Fruit fly (Drosophila melanogaster) whole organism, embryonic: ENCODE data around the gene pkaap.
A peak's percentile ranks its signal among the peaks of the same experiment; 100 is the strongest.

Experiments used
- Ada2b ChIP-seq: fragments of 200-800 bp; sonication (Bioruptor generic); IDR thresholded peaks from 2 replicates; pipeline ENCODE4 v1.3.6; 2022; ENCODE audit warnings: missing biosample characterization, missing genetic modification characterization
- CG10565 ChIP-seq: fragments of 200-800 bp; sonication (Bioruptor generic); optimal IDR thresholded peaks from 3 replicates; lab custom pipeline; 2016; ENCODE audit warnings: missing biosample characterization, mild to moderate bottlenecking, missing genetic modification characterization
- CG10654 ChIP-seq: fragments of 200-800 bp; sonication (Bioruptor generic); optimal IDR thresholded peaks from 2 replicates; lab custom pipeline; 2016; ENCODE audit warnings: missing biosample characterization, missing genetic modification characterization
- CG10959 ChIP-seq: fragments of 200-800 bp; sonication (Bioruptor generic); IDR thresholded peaks from 2 replicates; pipeline ENCODE4 v1.3.6; 2022; ENCODE audit warnings: missing biosample characterization, missing genetic modification characterization
- CG14441 ChIP-seq: fragments of 200-800 bp; sonication (Bioruptor generic); IDR thresholded peaks from 2 replicates; pipeline ENCODE4 v1.3.6; 2022; ENCODE audit warnings: missing biosample characterization, missing genetic modification characterization
- CG16813 ChIP-seq: fragments of 200-800 bp; sonication (Bioruptor generic); IDR thresholded peaks from 3 replicates; pipeline ENCODE4 v1.3.6; 2022; ENCODE audit warnings: missing biosample characterization, missing genetic modification characterization; ENCODE audit not compliant: partially characterized antibody
- CG2116 ChIP-seq: fragments of 200-800 bp; sonication (Bioruptor generic); optimal IDR thresholded peaks from 3 replicates; lab custom pipeline; 2018; ENCODE audit warnings: missing biosample characterization, mild to moderate bottlenecking, missing genetic modification characterization
- CG30403 ChIP-seq: fragments of 200-800 bp; sonication (Bioruptor generic); optimal IDR thresholded peaks from 3 replicates; lab custom pipeline; 2016; ENCODE audit warnings: missing biosample characterization, missing genetic modification characterization
- CG31441 ChIP-seq: fragments of 200-800 bp; sonication (Bioruptor generic); IDR thresholded peaks from 2 replicates; pipeline ENCODE4 v1.3.6; 2022; ENCODE audit warnings: missing biosample characterization, missing genetic modification characterization
- CG3163 ChIP-seq: fragments of 200-800 bp; sonication (Bioruptor generic); optimal IDR thresholded peaks from 3 replicates; lab custom pipeline; 2016; ENCODE audit warnings: missing biosample characterization, missing genetic modification characterization
- CG34422 ChIP-seq: fragments of 200-800 bp; sonication (Bioruptor generic); IDR thresholded peaks from 3 replicates; pipeline ENCODE4 v1.3.6; 2022; ENCODE audit warnings: missing biosample characterization, missing genetic modification characterization
- CG3726 ChIP-seq: fragments of 200-800 bp; sonication (Bioruptor generic); IDR thresholded peaks from 3 replicates; pipeline ENCODE4, ENCODE4 v1.3.6; 2022; ENCODE audit warnings: missing biosample characterization, missing genetic modification characterization
- CG42726 ChIP-seq: fragments of 200-800 bp; sonication (Bioruptor generic); IDR thresholded peaks from 2 replicates; pipeline ENCODE4 v1.3.6; 2022; ENCODE audit warnings: missing biosample characterization, missing genetic modification characterization; ENCODE audit not compliant: partially characterized antibody
- CG4282 ChIP-seq: fragments of 200-800 bp; sonication (Bioruptor generic); optimal IDR thresholded peaks from 2 replicates; lab custom pipeline; 2016; ENCODE audit warnings: missing biosample characterization, missing genetic modification characterization
- CG6272 ChIP-seq: fragments of 200-800 bp; sonication (Bioruptor generic); IDR thresholded peaks from 2 replicates; pipeline ENCODE4 v1.3.6; 2022; ENCODE audit warnings: missing biosample characterization, missing genetic modification characterization
- CG7928 ChIP-seq: fragments of 200-800 bp; sonication (Bioruptor generic); optimal IDR thresholded peaks from 2 replicates; lab custom pipeline; 2017; ENCODE audit warnings: missing biosample characterization, mild to moderate bottlenecking, missing genetic modification characterization
- CG8281 ChIP-seq: fragments of 200-800 bp; sonication (Bioruptor generic); optimal IDR thresholded peaks from 2 replicates; lab custom pipeline; 2018; ENCODE audit warnings: missing biosample characterization, mild to moderate bottlenecking, missing genetic modification characterization, moderate library complexity
- CG8765 ChIP-seq: fragments of 200-800 bp; sonication (Bioruptor generic); IDR thresholded peaks from 2 replicates; pipeline ENCODE4 v1.3.6; 2022; ENCODE audit warnings: missing biosample characterization, missing genetic modification characterization
- CG9215 ChIP-seq: fragments of 200-800 bp; sonication (Bioruptor generic); IDR thresholded peaks from 2 replicates; pipeline ENCODE4 v1.3.6; 2022; ENCODE audit warnings: missing biosample characterization, missing genetic modification characterization
- CG9437 ChIP-seq: fragments of 200-800 bp; sonication (Bioruptor generic); optimal IDR thresholded peaks from 2 replicates; lab custom pipeline; 2018; ENCODE audit warnings: missing biosample characterization, mild to moderate bottlenecking, missing genetic modification characterization
- CG9609 ChIP-seq: fragments of 200-800 bp; sonication (Bioruptor generic); optimal IDR thresholded peaks from 3 replicates; lab custom pipeline; 2016; ENCODE audit warnings: missing biosample characterization, missing genetic modification characterization
- CG9876 ChIP-seq: fragments of 200-800 bp; sonication (Bioruptor generic); optimal IDR thresholded peaks from 2 replicates; lab custom pipeline; 2016; ENCODE audit warnings: missing biosample characterization, missing genetic modification characterization
- CHES-1-like ChIP-seq: fragments of 200-800 bp; sonication (Bioruptor generic); optimal IDR thresholded peaks from 2 replicates; lab custom pipeline; 2016; ENCODE audit warnings: missing biosample characterization, missing genetic modification characterization
- Drgx ChIP-seq: fragments of 200-800 bp; sonication (Bioruptor generic); IDR thresholded peaks from 2 replicates; pipeline ENCODE4 v1.3.6; 2022; ENCODE audit warnings: missing biosample characterization, missing genetic modification characterization
- Ets65A ChIP-seq: fragments of 200-800 bp; sonication (Bioruptor generic); peaks from one replicate; lab custom pipeline; 2016; ENCODE audit warnings: missing biosample characterization, missing genetic modification characterization
- Gug ChIP-seq: fragments of 200-800 bp; sonication (Bioruptor generic); IDR thresholded peaks from 4 replicates; pipeline ENCODE4 v1.3.6; 2022; ENCODE audit warnings: missing biosample characterization, missing genetic modification characterization
- Hsf ChIP-seq: fragments of 200-800 bp; sonication (Bioruptor generic); optimal IDR thresholded peaks from 3 replicates; lab custom pipeline; 2016; ENCODE audit warnings: missing biosample characterization, missing genetic modification characterization
- Max ChIP-seq: fragments of 200-800 bp; sonication (Bioruptor generic); optimal IDR thresholded peaks from 2 replicates; lab custom pipeline; 2016; ENCODE audit warnings: missing biosample characterization, mild to moderate bottlenecking, missing genetic modification characterization
- Mes4 ChIP-seq: fragments of 200-800 bp; sonication (Bioruptor generic); optimal IDR thresholded peaks from 2 replicates; lab custom pipeline; 2016; ENCODE audit warnings: missing biosample characterization, missing genetic modification characterization
- Oaz ChIP-seq: fragments of 200-800 bp; sonication (Bioruptor generic); IDR thresholded peaks from 2 replicates; pipeline ENCODE4 v1.3.6; 2022; ENCODE audit warnings: missing biosample characterization, missing genetic modification characterization
- Opbp ChIP-seq: fragments of 200-800 bp; sonication (Bioruptor generic); IDR thresholded peaks from 3 replicates; pipeline ENCODE4 v1.3.6; 2022; ENCODE audit warnings: missing biosample characterization, missing genetic modification characterization; ENCODE audit not compliant: partially characterized antibody
- Six4 ChIP-seq: fragments of 200-800 bp; sonication (Bioruptor generic); optimal IDR thresholded peaks from 2 replicates; lab custom pipeline; 2016; ENCODE audit warnings: missing biosample characterization, missing genetic modification characterization
- Stat92E ChIP-seq, 3 experiments: fragments of >200 bp in 2 of 3; fragments of 200-800 bp in 1 of 3; sonication (Bioruptor generic) in 1 of 3; optimal IDR thresholded peaks; 2 replicates each; lab custom pipeline; 2017 to 2019; ENCODE audit warnings: missing biosample characterization in 3 of 3, missing genetic modification characterization in 3 of 3, mild to moderate bottlenecking in 1 of 3, moderate library complexity in 1 of 3
- aop ChIP-seq: fragments of 200-800 bp; sonication (Bioruptor generic); IDR thresholded peaks from 2 replicates; pipeline ENCODE4 v1.3.6; 2022; ENCODE audit warnings: missing biosample characterization, missing genetic modification characterization
- ase ChIP-seq: fragments of 200-800 bp; sonication (Bioruptor generic); IDR thresholded peaks from 3 replicates; pipeline ENCODE4 v1.3.6; 2022; ENCODE audit warnings: missing biosample characterization, missing genetic modification characterization
- ci ChIP-seq: fragments of 200-800 bp; sonication (Bioruptor generic); IDR thresholded peaks from 3 replicates; pipeline ENCODE4 v1.3.6; 2022; ENCODE audit warnings: missing biosample characterization, missing genetic modification characterization
- gce ChIP-seq: fragments of 200-800 bp; sonication (Bioruptor generic); IDR thresholded peaks from 3 replicates; pipeline ENCODE4 v1.3.6; 2022; ENCODE audit warnings: missing biosample characterization, missing genetic modification characterization
- gcm ChIP-seq: fragments of 200-800 bp; sonication (Bioruptor generic); optimal IDR thresholded peaks from 2 replicates; lab custom pipeline; 2019; ENCODE audit warnings: missing biosample characterization, mild to moderate bottlenecking, missing genetic modification characterization, moderate library complexity
- kah ChIP-seq: fragments of 200-800 bp; sonication (Bioruptor generic); optimal IDR thresholded peaks from 2 replicates; lab custom pipeline; 2018; ENCODE audit warnings: missing biosample characterization, mild to moderate bottlenecking, missing genetic modification characterization
- kay ChIP-seq: fragments of 200-800 bp; sonication (Bioruptor generic); optimal IDR thresholded peaks from 2 replicates; lab custom pipeline; 2016; ENCODE audit warnings: missing biosample characterization, missing genetic modification characterization
- maf-S ChIP-seq: fragments of 200-800 bp; sonication (Bioruptor generic); optimal IDR thresholded peaks from 2 replicates; lab custom pipeline; 2016; ENCODE audit warnings: missing biosample characterization, missing genetic modification characterization
- mam ChIP-seq: fragments of 200-800 bp; sonication (Bioruptor generic); optimal IDR thresholded peaks from 3 replicates; lab custom pipeline; 2016; ENCODE audit warnings: missing biosample characterization, missing genetic modification characterization
- nom ChIP-seq: fragments of 200-800 bp; sonication (Bioruptor generic); optimal IDR thresholded peaks from 2 replicates; lab custom pipeline; 2017; ENCODE audit warnings: missing biosample characterization, missing genetic modification characterization, mild to moderate bottlenecking, moderate library complexity, missing genetic modification reagents
- row ChIP-seq: fragments of 200-800 bp; sonication (Bioruptor generic); IDR thresholded peaks from 3 replicates; pipeline ENCODE4 v1.3.6; 2022; ENCODE audit warnings: missing biosample characterization, missing genetic modification characterization
- sc ChIP-seq, 3 experiments: fragments of >200 bp in 2 of 3; fragments of 200-800 bp in 1 of 3; sonication (Bioruptor generic) in 1 of 3; optimal IDR thresholded peaks; 2 replicates in 2 of 3; 3 replicates in 1 of 3; lab custom pipeline; 2017; ENCODE audit warnings: mild to moderate bottlenecking in 1 of 3, missing biosample characterization in 1 of 3, missing genetic modification characterization in 1 of 3, missing genetic modification reagents in 1 of 3
- sens ChIP-seq: fragments of 200-800 bp; sonication (Bioruptor generic); peaks from one replicate; lab custom pipeline; 2016; ENCODE audit warnings: missing biosample characterization, missing genetic modification characterization
- usp ChIP-seq: fragments of >200 bp; optimal IDR thresholded peaks from 2 replicates; lab custom pipeline; 2017; ENCODE audit warnings: missing biosample characterization, missing genetic modification characterization
- zfh2 ChIP-seq: fragments of 200-800 bp; sonication (Bioruptor generic); optimal IDR thresholded peaks from 2 replicates; lab custom pipeline; 2016; ENCODE audit warnings: missing biosample characterization, missing genetic modification characterization

The pkaap gene

dm6 chr2L:16285692-16286359, 2.3 kb upstream of the pkaap start (continued):
- no peak for TF ChIP-seq row (GFP tag; lab: Robert Waterston, UW)
- no peak for TF ChIP-seq usp (GFP tag; lab: Kevin White, UChicago)
- TF ChIP-seq CG42726 (GFP tag; lab: Robert Waterston, UW), result no peak

DNA sequence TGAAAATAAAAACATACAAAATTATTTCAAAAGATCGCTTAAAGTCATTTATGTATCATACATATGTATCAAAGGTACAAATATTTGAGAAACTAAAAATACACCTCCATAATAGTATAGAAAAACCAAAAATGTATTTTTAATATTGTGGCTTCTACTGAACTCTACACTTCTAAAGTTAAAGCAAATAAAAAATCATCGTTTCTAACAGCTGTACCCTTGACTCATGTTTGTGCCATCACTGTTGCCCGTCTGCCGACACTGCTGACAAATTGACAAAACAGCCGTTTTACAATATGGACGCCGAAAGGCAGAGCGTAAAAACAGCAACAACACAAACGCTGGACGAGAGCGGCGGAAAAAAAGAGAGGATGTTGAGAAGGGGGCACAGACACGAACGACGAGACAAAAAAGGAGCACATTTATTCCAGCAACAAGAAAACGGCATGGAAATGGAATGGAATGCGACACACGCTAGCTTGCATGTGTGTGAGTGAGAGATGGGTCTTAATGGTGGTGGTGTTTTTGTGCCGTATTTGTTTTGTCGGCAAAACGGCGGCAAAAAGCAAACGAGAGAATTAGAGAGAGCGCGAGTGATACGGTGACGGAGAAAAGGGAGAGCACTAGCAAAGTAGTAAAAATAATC, 1.6 kb upstream of the pkaap start:
- peak; percentile 53 for TF ChIP-seq CG7928 (GFP tag; lab: Kevin White, UChicago)
- TF ChIP-seq ci (GFP tag; lab: Robert Waterston, UW), result no peak
- TF ChIP-seq CG16813 (GFP tag; lab: Robert Waterston, UW), result no peak
- TF ChIP-seq aop (GFP tag; lab: Robert Waterston, UW), result no peak
- peak; percentile 66 for TF ChIP-seq Max
- no peak for TF ChIP-seq Stat92E (GFP tag; optimal IDR thresholded peaks at IDR 0.05; lab: Kevin White, UChicago)
- TF ChIP-seq Ets65A (GFP tag; lab: Kevin White, UChicago), result peak; percentile 92
- peak; percentile 87 for TF ChIP-seq zfh2 (GFP tag; lab: Kevin White, UChicago)
- peak; percentile 56 for TF ChIP-seq CG9437 (GFP tag; lab: Kevin White, UChicago)
- no peak for TF ChIP-seq CG8765 (GFP tag; lab: Robert Waterston, UW)
- peak; percentile 95 for TF ChIP-seq sens (GFP tag; lab: Kevin White, UChicago)
- TF ChIP-seq ase (GFP tag; lab: Robert Waterston, UW), result no peak
- no peak for TF ChIP-seq Drgx (GFP tag; lab: Robert Waterston, UW)
- peak; percentile 68 for TF ChIP-seq CG9876
- no peak for TF ChIP-seq gce (GFP tag; lab: Robert Waterston, UW)
- TF ChIP-seq gcm, result peak; percentile 78
- no peak for TF ChIP-seq Ada2b (GFP tag; lab: Robert Waterston, UW)
- TF ChIP-seq CG2116 (GFP tag; lab: Kevin White, UChicago), result peak; percentile 58
- no peak for TF ChIP-seq CG31441 (GFP tag; lab: Robert Waterston, UW)
- TF ChIP-seq Gug (GFP tag; lab: Robert Waterston, UW), result peak; percentile 91
- no peak for TF ChIP-seq CG3726 (GFP tag; lab: Robert Waterston, UW)
- no peak for TF ChIP-seq Opbp
- peak; percentile 78 for TF ChIP-seq Hsf (GFP tag; lab: Kevin White, UChicago)
- TF ChIP-seq maf-S (GFP tag; lab: Kevin White, UChicago), result peak; percentile 71
- no peak for TF ChIP-seq CG10565 (GFP tag; lab: Kevin White, UChicago)
- peak; percentile 63 for TF ChIP-seq Six4 (GFP tag; lab: Kevin White, UChicago)
- TF ChIP-seq Oaz (GFP tag; lab: Robert Waterston, UW), result no peak
- TF ChIP-seq kay (GFP tag; lab: Kevin White, UChicago), result no peak
- no peak for TF ChIP-seq CG10959 (GFP tag; lab: Robert Waterston, UW)
- peak; percentile 82 for TF ChIP-seq CG30403 (GFP tag; lab: Kevin White, UChicago)
- no peak for TF ChIP-seq CG14441 (GFP tag; lab: Robert Waterston, UW)
- no peak for TF ChIP-seq CG9215 (GFP tag; lab: Robert Waterston, UW)
- TF ChIP-seq CG6272 (GFP tag; lab: Robert Waterston, UW), result peak; percentile 72
- TF ChIP-seq nom (GFP tag; lab: Kevin White, UChicago), result peak; percentile 67
- peak; percentile 72 for TF ChIP-seq Mes4
- peak; percentile 94 for TF ChIP-seq CG8281 (tag; lab: Kevin White, UChicago)
- peak; percentile 83 for TF ChIP-seq mam
- TF ChIP-seq CG34422, result no peak
- TF ChIP-seq CHES-1-like (GFP tag; lab: Kevin White, UChicago), result peak; percentile 85
- peak; percentile 75 for TF ChIP-seq CG10654 (GFP tag; lab: Kevin White, UChicago)
- TF ChIP-seq CG9609 (GFP tag; lab: Kevin White, UChicago), result peak; percentile 75
- TF ChIP-seq kah, result peak; percentile 14
- TF ChIP-seq sc (optimal IDR thresholded peaks at IDR 0.05; lab: Kevin White, UChicago), result no peak
- peak; percentile 68 for TF ChIP-seq sc (GFP tag; optimal IDR thresholded peaks at IDR 0.05; lab: Kevin White, UChicago)
- TF ChIP-seq CG4282 (GFP tag; lab: Kevin White, UChicago), result peak; percentile 58
- TF ChIP-seq CG3163 (GFP tag; lab: Kevin White, UChicago), result peak; percentile 65
